Fruit fly (Drosophila melanogaster) whole organism, embryonic: Measurements from ENCODE around the gene Elp6.
A peak's percentile ranks its signal among the peaks of the same experiment; 100 is the strongest.

Source experiments
- CG12071 ChIP-seq: fragments of 200-800 bp; sonication (Bioruptor generic); optimal IDR thresholded peaks from 3 replicates; lab custom pipeline; 2018; ENCODE audit warnings: missing biosample characterization, mild to moderate bottlenecking, missing genetic modification characterization
- CG12219 ChIP-seq: fragments of 200-800 bp; sonication (Bioruptor generic); optimal IDR thresholded peaks from 3 replicates; lab custom pipeline; 2018; ENCODE audit warnings: missing biosample characterization, mild to moderate bottlenecking, missing genetic modification characterization
- CG14014 ChIP-seq: fragments of 200-800 bp; sonication (Bioruptor generic); IDR thresholded peaks from 2 replicates; pipeline ENCODE4 v1.3.6; 2022; ENCODE audit warnings: missing biosample characterization, missing genetic modification characterization
- CG14860 ChIP-seq: fragments of 200-800 bp; sonication (Bioruptor generic); IDR thresholded peaks from 3 replicates; pipeline ENCODE4 v1.3.6; 2022; ENCODE audit warnings: missing biosample characterization, missing genetic modification characterization; ENCODE audit not compliant: partially characterized antibody
- CG16813 ChIP-seq: fragments of 200-800 bp; sonication (Bioruptor generic); IDR thresholded peaks from 3 replicates; pipeline ENCODE4 v1.3.6; 2022; ENCODE audit warnings: missing biosample characterization, missing genetic modification characterization; ENCODE audit not compliant: partially characterized antibody
- CG17359 ChIP-seq: fragments of 200-800 bp; sonication (Bioruptor generic); optimal IDR thresholded peaks from 3 replicates; lab custom pipeline; 2018; ENCODE audit warnings: missing biosample characterization, mild to moderate bottlenecking, missing genetic modification characterization, moderate library complexity
- CG18599 ChIP-seq: fragments of 200-800 bp; sonication (Bioruptor generic); optimal IDR thresholded peaks from 3 replicates; lab custom pipeline; 2017; ENCODE audit warnings: missing biosample characterization, missing genetic modification characterization, mild to moderate bottlenecking, moderate library complexity, missing genetic modification reagents
- CG2199 ChIP-seq: fragments of 200-800 bp; sonication (Bioruptor generic); IDR thresholded peaks from 3 replicates; pipeline ENCODE4 v1.3.6; 2022; ENCODE audit warnings: missing biosample characterization, missing genetic modification characterization
- CG31365 ChIP-seq: fragments of 200-800 bp; sonication (Bioruptor generic); optimal IDR thresholded peaks from 2 replicates; lab custom pipeline; 2018; ENCODE audit warnings: missing biosample characterization, mild to moderate bottlenecking, missing genetic modification characterization
- CG3281 ChIP-seq: fragments of 200-800 bp; sonication (Bioruptor generic); optimal IDR thresholded peaks from 3 replicates; lab custom pipeline; 2017; ENCODE audit warnings: missing biosample characterization, mild to moderate bottlenecking, missing genetic modification characterization
- CG3726 ChIP-seq: fragments of 200-800 bp; sonication (Bioruptor generic); IDR thresholded peaks from 3 replicates; pipeline ENCODE4, ENCODE4 v1.3.6; 2022; ENCODE audit warnings: missing biosample characterization, missing genetic modification characterization
- CG3838 ChIP-seq: fragments of 200-800 bp; sonication (Bioruptor generic); optimal IDR thresholded peaks from 3 replicates; lab custom pipeline; 2016; ENCODE audit warnings: missing biosample characterization, missing genetic modification characterization
- CG3847 ChIP-seq: fragments of 200-800 bp; sonication (Bioruptor generic); IDR thresholded peaks from 2 replicates; pipeline ENCODE4 v1.3.6; 2022; ENCODE audit warnings: missing biosample characterization, missing genetic modification characterization
- CG5953 ChIP-seq: fragments of 200-800 bp; sonication (Bioruptor generic); IDR thresholded peaks from 2 replicates; pipeline ENCODE4 v1.3.6; 2022; ENCODE audit warnings: missing biosample characterization, missing genetic modification characterization
- CG6254 ChIP-seq: fragments of 200-800 bp; sonication (Bioruptor generic); optimal IDR thresholded peaks from 3 replicates; lab custom pipeline; 2017; ENCODE audit warnings: mild to moderate bottlenecking, missing biosample characterization, missing genetic modification reagents, missing genetic modification characterization
- CG6854 ChIP-seq: fragments of 200-800 bp; sonication (Bioruptor generic); optimal IDR thresholded peaks from 3 replicates; lab custom pipeline; 2017; ENCODE audit warnings: missing biosample characterization, mild to moderate bottlenecking, missing genetic modification characterization
- CG7357 ChIP-seq: fragments of 200-800 bp; sonication (Bioruptor generic); IDR thresholded peaks from 3 replicates; pipeline ENCODE4 v1.3.6; 2022; ENCODE audit warnings: missing biosample characterization, missing genetic modification characterization
- CG9215 ChIP-seq: fragments of 200-800 bp; sonication (Bioruptor generic); IDR thresholded peaks from 2 replicates; pipeline ENCODE4 v1.3.6; 2022; ENCODE audit warnings: missing biosample characterization, missing genetic modification characterization
- Dip2 ChIP-seq: fragments of 200-800 bp; sonication (Bioruptor generic); IDR thresholded peaks from 2 replicates; pipeline ENCODE4 v1.3.6; 2022; ENCODE audit warnings: missing biosample characterization, missing genetic modification characterization
- Dip3 ChIP-seq: fragments of 200-800 bp; sonication (Bioruptor generic); optimal IDR thresholded peaks from 3 replicates; lab custom pipeline; 2016; ENCODE audit warnings: missing biosample characterization, missing genetic modification characterization
- Dp ChIP-seq: fragments of 200-800 bp; sonication (Bioruptor generic); optimal IDR thresholded peaks from 2 replicates; lab custom pipeline; 2018; ENCODE audit warnings: missing biosample characterization, mild to moderate bottlenecking, missing genetic modification characterization, moderate library complexity
- Drgx ChIP-seq: fragments of 200-800 bp; sonication (Bioruptor generic); IDR thresholded peaks from 2 replicates; pipeline ENCODE4 v1.3.6; 2022; ENCODE audit warnings: missing biosample characterization, missing genetic modification characterization
- Oli ChIP-seq: fragments of 200-800 bp; sonication (Bioruptor generic); optimal IDR thresholded peaks from 2 replicates; lab custom pipeline; 2018; ENCODE audit warnings: missing biosample characterization, mild to moderate bottlenecking, missing genetic modification characterization, moderate library complexity
- Ravus ChIP-seq: fragments of 200-800 bp; sonication (Bioruptor generic); IDR thresholded peaks from 2 replicates; pipeline ENCODE4 v1.3.6; 2022; ENCODE audit warnings: missing biosample characterization, missing genetic modification characterization
- Rfx ChIP-seq: fragments of 200-800 bp; sonication (Bioruptor generic); IDR thresholded peaks from 2 replicates; pipeline ENCODE4 v1.3.6; 2022; ENCODE audit warnings: missing biosample characterization, missing genetic modification characterization
- Six4 ChIP-seq: fragments of 200-800 bp; sonication (Bioruptor generic); optimal IDR thresholded peaks from 2 replicates; lab custom pipeline; 2016; ENCODE audit warnings: missing biosample characterization, missing genetic modification characterization
- Sry-β ChIP-seq: fragments of 200-800 bp; sonication (Bioruptor generic); optimal IDR thresholded peaks from 2 replicates; lab custom pipeline; 2018; ENCODE audit warnings: missing biosample characterization, mild to moderate bottlenecking, missing genetic modification characterization, moderate library complexity
- Ssrp ChIP-seq: fragments of 200-800 bp; sonication (Bioruptor generic); optimal IDR thresholded peaks from 2 replicates; lab custom pipeline; 2018; ENCODE audit warnings: missing biosample characterization, mild to moderate bottlenecking, missing genetic modification characterization, moderate library complexity
- TFAM ChIP-seq: fragments of 200-800 bp; sonication (Bioruptor generic); optimal IDR thresholded peaks from 2 replicates; lab custom pipeline; 2017; ENCODE audit warnings: missing biosample characterization, missing genetic modification characterization, inconsistent platforms
- Xrp1 ChIP-seq: fragments of 200-800 bp; sonication (Bioruptor generic); IDR thresholded peaks from 2 replicates; pipeline ENCODE4 v1.3.6; 2022; ENCODE audit warnings: missing biosample characterization, missing genetic modification characterization
- YL-1 ChIP-seq: fragments of 200-800 bp; sonication (Bioruptor generic); optimal IDR thresholded peaks from 3 replicates; lab custom pipeline; 2017; ENCODE audit warnings: missing biosample characterization, mild to moderate bottlenecking, missing genetic modification characterization
- az2 ChIP-seq: fragments of 200-800 bp; sonication (Bioruptor generic); optimal IDR thresholded peaks from 3 replicates; lab custom pipeline; 2016; ENCODE audit warnings: missing biosample characterization, missing genetic modification characterization
- bcd ChIP-seq: fragments of 200-800 bp; sonication (Bioruptor generic); optimal IDR thresholded peaks from 2 replicates; lab custom pipeline; 2017; ENCODE audit warnings: missing biosample characterization, mild to moderate bottlenecking, missing genetic modification characterization
- cad ChIP-seq: fragments of >200 bp; optimal IDR thresholded peaks from 2 replicates; lab custom pipeline; 2017; ENCODE audit warnings: missing biosample characterization, missing genetic modification characterization
- chif ChIP-seq, 2 experiments: fragments of 200-800 bp; sonication (Bioruptor generic); optimal IDR thresholded peaks; 3 replicates each; lab custom pipeline; 2016; ENCODE audit warnings: missing biosample characterization in 2 of 2, missing genetic modification characterization in 2 of 2
- chm ChIP-seq: fragments of 200-800 bp; sonication (Bioruptor generic); IDR thresholded peaks from 2 replicates; pipeline ENCODE4 v1.3.6; 2022; ENCODE audit warnings: missing biosample characterization, missing genetic modification characterization
- fd102C ChIP-seq: fragments of 200-800 bp; sonication (Bioruptor generic); optimal IDR thresholded peaks from 2 replicates; lab custom pipeline; 2018; ENCODE audit warnings: missing biosample characterization, mild to moderate bottlenecking, missing genetic modification characterization, moderate library complexity
- ftz-f1 ChIP-seq: fragments of 200-800 bp; sonication (Bioruptor generic); optimal IDR thresholded peaks from 2 replicates; lab custom pipeline; 2016; ENCODE audit warnings: missing biosample characterization, missing genetic modification characterization
- grau ChIP-seq: fragments of 200-800 bp; optimal IDR thresholded peaks from 3 replicates; lab custom pipeline; 2019; ENCODE audit warnings: missing biosample characterization, mild to moderate bottlenecking, missing genetic modification characterization, moderate library complexity
- gsb-n ChIP-seq: fragments of 200-800 bp; sonication (Bioruptor generic); optimal IDR thresholded peaks from 3 replicates; lab custom pipeline; 2018; ENCODE audit warnings: missing biosample characterization, mild to moderate bottlenecking, missing genetic modification characterization
- hth ChIP-seq: fragments of >200 bp; optimal IDR thresholded peaks from 2 replicates; lab custom pipeline; 2017; ENCODE audit warnings: inconsistent platforms
- ken ChIP-seq: fragments of 200-800 bp; sonication (Bioruptor generic); IDR thresholded peaks from 3 replicates; pipeline ENCODE4 v1.3.6; 2022; ENCODE audit warnings: missing biosample characterization, missing genetic modification characterization
- lbe ChIP-seq: fragments of 200-800 bp; sonication (Bioruptor generic); optimal IDR thresholded peaks from 2 replicates; lab custom pipeline; 2016; ENCODE audit warnings: missing biosample characterization, mild to moderate bottlenecking, missing genetic modification characterization
- lilli ChIP-seq: fragments of 200-800 bp; sonication (Bioruptor generic); optimal IDR thresholded peaks from 3 replicates; lab custom pipeline; 2016; ENCODE audit warnings: missing biosample characterization, missing genetic modification characterization
- peb ChIP-seq: fragments of 200-800 bp; sonication (Bioruptor generic); IDR thresholded peaks from 2 replicates; pipeline ENCODE4 v1.3.6; 2022; ENCODE audit warnings: missing biosample characterization, missing genetic modification characterization
- sc ChIP-seq, 3 experiments: fragments of >200 bp in 2 of 3; fragments of 200-800 bp in 1 of 3; sonication (Bioruptor generic) in 1 of 3; optimal IDR thresholded peaks; 2 replicates in 2 of 3; 3 replicates in 1 of 3; lab custom pipeline; 2017; ENCODE audit warnings: mild to moderate bottlenecking in 1 of 3, missing biosample characterization in 1 of 3, missing genetic modification characterization in 1 of 3, missing genetic modification reagents in 1 of 3
- zfh2 ChIP-seq: fragments of 200-800 bp; sonication (Bioruptor generic); optimal IDR thresholded peaks from 2 replicates; lab custom pipeline; 2016; ENCODE audit warnings: missing biosample characterization, missing genetic modification characterization

Gene Elp6

DNA sequence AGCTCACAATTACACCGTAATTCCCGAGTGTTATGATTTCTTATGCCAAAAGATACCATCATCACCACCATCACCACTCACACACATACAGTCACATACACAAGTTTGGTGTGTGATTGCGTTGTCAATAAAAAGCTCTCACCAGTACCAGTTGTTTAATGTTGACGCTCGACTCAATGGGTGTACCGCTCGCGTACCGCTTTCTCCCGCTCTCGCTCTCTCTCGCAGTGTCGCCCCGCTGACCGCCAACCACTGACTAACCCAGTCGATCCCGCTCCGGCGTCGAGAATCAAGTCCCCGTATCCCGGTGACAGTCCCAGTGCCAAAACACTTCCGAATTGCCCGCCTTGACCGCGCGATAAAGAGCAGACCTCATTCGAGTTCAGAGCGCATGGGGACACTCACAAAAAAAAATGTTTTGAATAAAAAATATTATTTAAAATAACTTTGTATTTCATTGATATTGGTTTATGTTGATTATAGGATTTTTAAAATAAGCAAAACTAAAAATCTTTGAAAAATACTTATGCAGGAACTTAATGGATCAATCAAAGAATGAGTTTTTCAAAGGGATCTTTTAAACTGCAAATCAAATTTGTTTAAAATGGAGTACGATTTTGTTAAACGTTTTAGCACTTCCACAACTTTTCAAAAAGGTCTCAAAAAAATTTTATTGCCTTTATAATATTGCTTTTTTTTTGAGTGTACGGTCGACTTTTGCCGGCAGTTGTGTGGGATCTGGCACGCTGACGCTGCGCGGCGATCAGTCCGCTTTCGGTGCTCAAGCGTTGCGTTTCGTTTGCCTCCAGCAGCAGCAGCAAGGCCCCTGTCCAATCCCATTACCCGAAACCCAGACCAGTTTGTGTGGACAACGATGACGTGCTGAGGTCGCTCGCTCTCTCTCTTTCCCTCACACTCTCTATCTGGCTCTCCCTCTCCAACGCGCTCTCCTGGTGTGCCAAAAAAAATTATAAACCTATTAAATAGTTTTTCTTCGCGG lies 2.2 kb downstream of the Elp6 start, which contains the start of gene Dic1 (continued):
- TF ChIP-seq CG3726 (GFP tag; lab: Robert Waterston, UW) = peak; percentile 67; the same call in 2 of the 3 replicates
- peak; percentile 99 for TF ChIP-seq CG3281 (GFP tag; lab: Kevin White, UChicago)
- TF ChIP-seq CG3847 (GFP tag; lab: Robert Waterston, UW) = peak; percentile 94
- peak; percentile 63 for TF ChIP-seq Sry-β (GFP tag; lab: Kevin White, UChicago)
- peak; percentile 87 for TF ChIP-seq CG14014 (GFP tag; lab: Robert Waterston, UW)
- no peak for TF ChIP-seq CG16813
- peak; percentile 85 for TF ChIP-seq CG7357 (GFP tag; lab: Robert Waterston, UW)
- TF ChIP-seq CG9215 (GFP tag; lab: Robert Waterston, UW) = peak; percentile 92
- peak; percentile 93 for TF ChIP-seq Rfx (GFP tag; lab: Robert Waterston, UW)
- TF ChIP-seq Xrp1 (GFP tag; lab: Robert Waterston, UW) = peak; percentile 93
- TF ChIP-seq Ssrp (tag; lab: Kevin White, UChicago) = peak; percentile 97
- peak; percentile 77; the same call in 1 of the 3 replicates for TF ChIP-seq CG2199 (GFP tag; lab: Robert Waterston, UW)
- TF ChIP-seq YL-1 (GFP tag; lab: Kevin White, UChicago) = peak; percentile 93
- peak; percentile 71 for TF ChIP-seq CG3838 (GFP tag; lab: Kevin White, UChicago)
- TF ChIP-seq az2 (GFP tag; lab: Kevin White, UChicago) = peak; percentile 97
- TF ChIP-seq CG14860 (GFP tag; lab: Robert Waterston, UW) = no peak
- TF ChIP-seq hth (lab: Kevin White, UChicago) = no peak
- TF ChIP-seq Six4 = peak; percentile 93
- TF ChIP-seq Dip3 (GFP tag; lab: Kevin White, UChicago) = peak; percentile 92
- no peak; the same call in 1 of the 2 replicates for TF ChIP-seq peb (GFP tag; lab: Robert Waterston, UW)
- TF ChIP-seq chm (GFP tag; lab: Robert Waterston, UW) = peak; percentile 74; the same call in 1 of the 2 replicates
- TF ChIP-seq CG6254 = peak; percentile 95
- TF ChIP-seq Oli (tag; lab: Kevin White, UChicago) = peak; percentile 98
- TF ChIP-seq ken (GFP tag; lab: Robert Waterston, UW) = peak; percentile 84; the same call in 2 of the 3 replicates
- TF ChIP-seq ftz-f1 (GFP tag; lab: Kevin White, UChicago) = peak; percentile 41
- TF ChIP-seq Dip2 (GFP tag; lab: Robert Waterston, UW) = peak; percentile 63; the same call in 1 of the 2 replicates
- no peak for TF ChIP-seq fd102C
- TF ChIP-seq CG12071 (GFP tag; lab: Kevin White, UChicago) = peak; percentile 89
- peak; percentile 64 for TF ChIP-seq CG31365 (tag; lab: Kevin White, UChicago)
- no peak for TF ChIP-seq sc (optimal IDR thresholded peaks at IDR 0.05; lab: Kevin White, UChicago)
- TF ChIP-seq sc (GFP tag; optimal IDR thresholded peaks at IDR 0.05; lab: Kevin White, UChicago) = peak; percentile 96
- TF ChIP-seq chif (GFP tag; optimal IDR thresholded peaks at IDR 0.05; lab: Kevin White, UChicago) = peak; percentile 88 to 92
- no peak for TF ChIP-seq cad (GFP tag; lab: Kevin White, UChicago)
- peak; percentile 96 for TF ChIP-seq grau
- TF ChIP-seq lilli (GFP tag; lab: Kevin White, UChicago) = peak; percentile 97
- TF ChIP-seq CG5953 (GFP tag; lab: Robert Waterston, UW) = peak; percentile 74
- peak; percentile 84 for TF ChIP-seq CG12219 (GFP tag; lab: Kevin White, UChicago)
- peak; percentile 89 for TF ChIP-seq lbe
- TF ChIP-seq zfh2 (GFP tag; lab: Kevin White, UChicago) = peak; percentile 95
- peak; percentile 91 for TF ChIP-seq Drgx (GFP tag; lab: Robert Waterston, UW)
- no peak for TF ChIP-seq Dp (GFP tag; lab: Kevin White, UChicago)
- TF ChIP-seq Ravus (GFP tag; lab: Robert Waterston, UW) = peak; percentile 69
- peak; percentile 93 for TF ChIP-seq gsb-n (tag; lab: Kevin White, UChicago)
- TF ChIP-seq TFAM (GFP tag; lab: Kevin White, UChicago) = peak; percentile 65
- TF ChIP-seq CG18599 (GFP tag; lab: Kevin White, UChicago) = peak; percentile 98
- peak; percentile 99 for TF ChIP-seq bcd (GFP tag; lab: Kevin White, UChicago)
- TF ChIP-seq CG6854 = peak; percentile 98
- TF ChIP-seq CG17359 (tag; lab: Kevin White, UChicago) = peak; percentile 98
